Worm (Caenorhabditis elegans): ENCODE measurements around the gene nhr-281.
A peak's percentile ranks its signal among the peaks of the same experiment; 100 is the strongest.

ce11 chrX:14161684-14162347 lies 48.6 kb upstream of the nhr-281 start, which contains the start of gene lgc-25:
- no peak for TF ChIP-seq hlh-12 (tag; optimal IDR thresholded peaks at IDR 0.05)
- TF ChIP-seq ztf-25 (GFP tag; IDR thresholded peaks at IDR 0.05), result no peak
- TF ChIP-seq nfyb-1 (GFP tag; IDR thresholded peaks at IDR 0.05), result peak; percentile 65
- 0 out of 2 replicates have a peak, but pooled peaks have one; percentile 46 for TF ChIP-seq bed-2 (GFP tag; IDR thresholded peaks at IDR 0.05)
- TF ChIP-seq mes-4 (tag; optimal IDR thresholded peaks at IDR 0.05), result peak; percentile 70
- no peak for TF ChIP-seq C17E4.6 (GFP tag; IDR thresholded peaks at IDR 0.05)
- TF ChIP-seq mxl-1 (tag; optimal IDR thresholded peaks at IDR 0.05), result peak; percentile 36
- TF ChIP-seq Y79H2A.3 (GFP tag; conservative IDR thresholded peaks at IDR 0.05), result no peak
- TF ChIP-seq ama-1 (optimal IDR thresholded peaks at IDR 0.05), result no peak
- TF ChIP-seq ama-1 (GFP tag; optimal IDR thresholded peaks at IDR 0.05), result peak in 1 of 2 experiments; percentile 53

All from whole organism, young adult.